Worm (Caenorhabditis elegans) whole organism, late embryonic: ENCODE measurements around the gene F15A8.1.

ENCODE experiments used
- ama-1 ChIP-seq: fragments of 150-350 bp; optimal IDR thresholded peaks from 2 replicates; lab custom pipeline; 2014
- ceh-6 ChIP-seq: fragments of 200-800 bp; sonication (Bioruptor generic); optimal IDR thresholded peaks from 2 replicates; lab custom pipeline; 2018; ENCODE audit warnings: mild to moderate bottlenecking, missing genetic modification characterization, missing compliant biosample characterization
- che-1 ChIP-seq: sonication (generic microtip); optimal IDR thresholded peaks from 2 replicates; lab custom pipeline; 2016; ENCODE audit warnings: mild to moderate bottlenecking, missing genetic modification characterization, missing compliant biosample characterization
- dmd-4 ChIP-seq: sonication (generic microtip); optimal IDR thresholded peaks from 2 replicates; lab custom pipeline; 2016; ENCODE audit warnings: borderline replicate concordance, missing genetic modification characterization, missing compliant biosample characterization
- elt-2 ChIP-seq: sonication (generic microtip); optimal IDR thresholded peaks from 2 replicates; lab custom pipeline; 2016; ENCODE audit warnings: missing genetic modification reagents, missing genetic modification characterization, missing compliant biosample characterization
- fax-1 ChIP-seq: sonication (generic microtip); optimal IDR thresholded peaks from 2 replicates; lab custom pipeline; 2016; ENCODE audit warnings: missing genotype, missing genetic modification characterization, missing compliant biosample characterization
- fkh-10 ChIP-seq: fragments of 150-350 bp; optimal IDR thresholded peaks from 2 replicates; lab custom pipeline; 2014; ENCODE audit warnings: missing biosample characterization, missing genetic modification reagents, missing genetic modification characterization
- hlh-30 ChIP-seq: sonication (generic microtip); optimal IDR thresholded peaks from 2 replicates; lab custom pipeline; 2017; ENCODE audit warnings: antibody characterized with exemption, missing genetic modification characterization, missing compliant biosample characterization; ENCODE audit not compliant: insufficient read depth
- nhr-11 ChIP-seq: fragments of 150-350 bp; optimal IDR thresholded peaks from 2 replicates; lab custom pipeline; 2014; ENCODE audit warnings: missing biosample characterization, missing genetic modification characterization
- pax-1 ChIP-seq: fragments of 150-350 bp; optimal IDR thresholded peaks from 2 replicates; lab custom pipeline; 2014; ENCODE audit warnings: missing biosample characterization, missing genetic modification characterization
- pha-4 ChIP-seq: fragments of 150-350 bp; optimal IDR thresholded peaks from 2 replicates; lab custom pipeline; 2018; ENCODE audit warnings: missing biosample characterization, missing genetic modification reagents, missing genetic modification characterization
- pqm-1 ChIP-seq: sonication (generic microtip); optimal IDR thresholded peaks from 2 replicates; lab custom pipeline; 2016; ENCODE audit warnings: missing genetic modification characterization, missing compliant biosample characterization
- unc-42 ChIP-seq: sonication (generic microtip); optimal IDR thresholded peaks from 2 replicates; lab custom pipeline; 2016; ENCODE audit warnings: missing genotype, missing genetic modification characterization, missing compliant biosample characterization
- unc-55 ChIP-seq: sonication (generic microtip); optimal IDR thresholded peaks from 2 replicates; lab custom pipeline; 2017; ENCODE audit warnings: missing biosample characterization, missing genetic modification reagents, missing genetic modification characterization

- TF ChIP-seq che-1 (tag; lab: Kevin White, UChicago) (no peak), elt-2 (tag; lab: Kevin White, UChicago) (no peak), fkh-10 (GFP tag; lab: Kevin White, UChicago) (no peak), pax-1 (no peak), unc-42 (tag; lab: Kevin White, UChicago) (no peak), pqm-1 (no peak), dmd-4 (tag; lab: Kevin White, UChicago) (no peak), unc-55 (GFP tag; lab: Kevin White, UChicago) (no peak), pha-4 (tag; lab: Kevin White, UChicago) (no peak), fax-1 (tag; lab: Kevin White, UChicago) (no peak), ceh-6 (no peak), hlh-30 (no peak), nhr-11 (tag; lab: Kevin White, UChicago) (no peak), ama-1 (lab: Kevin White, UChicago) (no peak)
These were observed 37.9 kb upstream of the F15A8.1 start, which contains the start of gene D1079.1 for ce11 chrX:4402854-4403253.
